Fruit fly (Drosophila melanogaster): ENCODE measurements around the gene aub.

aub gene

dm6 chr2L:11010999-11011398 lies 9.7 kb upstream of the aub start, which contains the start of the genes Art8 and dUTPase (continued):
- TF ChIP-seq CG34376 (GFP tag; optimal IDR thresholded peaks at IDR 0.05) = peak; percentile 58
- peak; percentile 32 for TF ChIP-seq Mad (GFP tag; optimal IDR thresholded peaks at IDR 0.05)
- TF ChIP-seq klu (GFP tag; IDR thresholded peaks at IDR 0.05) = peak; percentile 22; the same call in 1 of the 2 replicates
- TF ChIP-seq CG2712 (tag; optimal IDR thresholded peaks at IDR 0.05) = peak; percentile 88
- TF ChIP-seq CG11560 (tag; IDR thresholded peaks at IDR 0.05) = no peak
- peak; percentile 82 for TF ChIP-seq Bgb (GFP tag; IDR thresholded peaks at IDR 0.05; ENCODE audit: partially characterized antibody)
- no peak for TF ChIP-seq fd102C (GFP tag; optimal IDR thresholded peaks at IDR 0.05)
- peak; percentile 4 for TF ChIP-seq trh (GFP tag; optimal IDR thresholded peaks at IDR 0.05)
- TF ChIP-seq twi (tag; optimal IDR thresholded peaks at IDR 0.05) = peak; percentile 38
- peak; percentile 66 for TF ChIP-seq CG10209 (GFP tag; optimal IDR thresholded peaks at IDR 0.05)
- TF ChIP-seq gsb-n (tag; optimal IDR thresholded peaks at IDR 0.05) = peak; percentile 75
- TF ChIP-seq CG9215 (GFP tag; IDR thresholded peaks at IDR 0.05) = peak; percentile 23; the same call in 1 of the 2 replicates
- TF ChIP-seq Sry-β (GFP tag; optimal IDR thresholded peaks at IDR 0.05) = no peak
- no peak for TF ChIP-seq crp (GFP tag; optimal IDR thresholded peaks at IDR 0.05)
- peak; percentile 61 for TF ChIP-seq Ada2b (GFP tag; IDR thresholded peaks at IDR 0.05)
- no peak for TF ChIP-seq Trl (optimal IDR thresholded peaks at IDR 0.05)
- peak; percentile 35 for TF ChIP-seq Trl (GFP tag; optimal IDR thresholded peaks at IDR 0.05)
- no peak for TF ChIP-seq Dip3 (GFP tag; optimal IDR thresholded peaks at IDR 0.05)
- TF ChIP-seq Scr (GFP tag; IDR thresholded peaks at IDR 0.05; ENCODE audit: partially characterized antibody) = peak; percentile 90
- no peak for TF ChIP-seq tll (GFP tag; optimal IDR thresholded peaks at IDR 0.05)
- no peak for TF ChIP-seq wek (GFP tag; optimal IDR thresholded peaks at IDR 0.05)
- peak; percentile 48 for TF ChIP-seq CG13296 (GFP tag; optimal IDR thresholded peaks at IDR 0.05)
- TF ChIP-seq CG6854 (GFP tag; optimal IDR thresholded peaks at IDR 0.05) = no peak
- peak; percentile 88 for TF ChIP-seq Dbx (GFP tag; IDR thresholded peaks at IDR 0.05)
- TF ChIP-seq hb (GFP tag; IDR thresholded peaks at IDR 0.05; ENCODE audit: partially characterized antibody) = peak; percentile 61; the same call in 2 of the 3 replicates
- TF ChIP-seq CG18599 (GFP tag; optimal IDR thresholded peaks at IDR 0.05) = no peak
- no peak for TF ChIP-seq Rx (GFP tag; IDR thresholded peaks at IDR 0.05)
- TF ChIP-seq CG8944 (GFP tag; optimal IDR thresholded peaks at IDR 0.05) = no peak
- TF ChIP-seq esg (GFP tag; conservative IDR thresholded peaks at IDR 0.05) = 0 out of 2 replicates have a peak, but pooled peaks have one; percentile 34
- peak; percentile 28 for TF ChIP-seq CHES-1-like (GFP tag; optimal IDR thresholded peaks at IDR 0.05)
- peak; percentile 61 for TF ChIP-seq CG4730 (GFP tag; IDR thresholded peaks at IDR 0.05)
- peak; percentile 48; the same call in 1 of the 3 replicates for TF ChIP-seq CG11695 (GFP tag; IDR thresholded peaks at IDR 0.05)
- no peak for TF ChIP-seq Dip2 (GFP tag; IDR thresholded peaks at IDR 0.05)
- peak; percentile 56 for TF ChIP-seq CG1233 (GFP tag; optimal IDR thresholded peaks at IDR 0.05)
- peak; percentile 49 for TF ChIP-seq CG5245 (GFP tag; optimal IDR thresholded peaks at IDR 0.05)
- no peak for TF ChIP-seq da (GFP tag; optimal IDR thresholded peaks at IDR 0.05)
- no peak for TF ChIP-seq GATAe (GFP tag; conservative IDR thresholded peaks at IDR 0.05)
- TF ChIP-seq Lhr (GFP tag; optimal IDR thresholded peaks at IDR 0.05) = peak; percentile 53
- peak; percentile 30 for TF ChIP-seq Bdp1 (GFP tag; optimal IDR thresholded peaks at IDR 0.05)
- peak; percentile 74 for TF ChIP-seq CG9727 (GFP tag; optimal IDR thresholded peaks at IDR 0.05)
- TF ChIP-seq CG10431 (GFP tag; optimal IDR thresholded peaks at IDR 0.05) = no peak
- TF ChIP-seq CG2678 (tag; optimal IDR thresholded peaks at IDR 0.05) = no peak
- no peak for TF ChIP-seq yki (optimal IDR thresholded peaks at IDR 0.05)
- peak; percentile 32 for TF ChIP-seq CG16863 (GFP tag; optimal IDR thresholded peaks at IDR 0.05)
- peak; percentile 23 for TF ChIP-seq Adf1 (GFP tag; IDR thresholded peaks at IDR 0.05)
- TF ChIP-seq CG4617 (GFP tag; optimal IDR thresholded peaks at IDR 0.05; ENCODE audit: borderline replicate concordance) = peak; percentile 80
- peak; percentile 82 for TF ChIP-seq CoRest (tag; optimal IDR thresholded peaks at IDR 0.05)
- TF ChIP-seq Atf3 (GFP tag; optimal IDR thresholded peaks at IDR 0.05) = no peak
- TF ChIP-seq dimm (GFP tag; IDR thresholded peaks at IDR 0.05) = no peak
- TF ChIP-seq CG6254 (GFP tag; optimal IDR thresholded peaks at IDR 0.05) = no peak
- no peak for TF ChIP-seq CG13894 (tag; optimal IDR thresholded peaks at IDR 0.05)

Data from whole organism, embryonic.